Worm (Caenorhabditis elegans) whole organism, L4/young adult: ENCODE results near the gene pqn-15.

Experiments
- dao-5 ChIP-seq: sonication (generic microtip); optimal IDR thresholded peaks from 2 replicates; lab custom pipeline; 2016; ENCODE audit warnings: missing genotype, missing genetic modification characterization, moderate library complexity, missing compliant biosample characterization
- him-1 ChIP-seq: sonication (generic microtip); optimal IDR thresholded peaks from 2 replicates; lab custom pipeline; 2016; ENCODE audit warnings: missing genotype, missing genetic modification reagents, missing genetic modification characterization, missing compliant biosample characterization

DNA sequence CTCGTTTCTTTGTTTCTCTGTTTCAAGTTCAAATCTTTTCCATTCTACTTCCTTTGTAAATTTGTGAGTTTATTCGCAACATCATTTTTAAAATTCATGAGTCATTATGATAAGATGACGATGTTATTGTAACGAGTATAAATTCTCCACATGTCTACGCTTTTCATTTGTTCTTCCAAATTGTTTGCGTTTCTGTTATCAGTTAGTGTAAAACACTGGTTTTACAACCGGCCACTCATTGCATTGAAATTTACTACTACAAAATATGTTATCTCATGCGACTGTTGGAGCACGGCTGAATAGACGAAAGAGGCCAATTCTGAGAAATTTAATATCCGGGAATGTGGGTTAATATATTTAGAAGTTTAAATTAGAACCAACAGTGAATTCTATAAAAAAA lies 24.4 kb downstream of the pqn-15 start, which contains the start of gene C52B9.19:
- TF ChIP-seq him-1 (no peak), dao-5 (tag; lab: Kevin White, UChicago) (no peak)
